Worm (Caenorhabditis elegans) whole organism, mixed stage, embryonic: Measurements from ENCODE around the gene ckb-1.
A peak's percentile ranks its signal among the peaks of the same experiment; 100 is the strongest.

Experiments
- M03D4.4 ChIP-seq: sonication (generic microtip); optimal IDR thresholded peaks from 2 replicates; lab custom pipeline; 2017; ENCODE audit warnings: mild to moderate bottlenecking, missing genetic modification characterization, missing compliant biosample characterization
- bed-3 ChIP-seq: fragments of 200-800 bp; sonication (Bioruptor generic); optimal IDR thresholded peaks from 3 replicates; lab custom pipeline; 2018; ENCODE audit warnings: mild to moderate bottlenecking, missing genetic modification characterization, moderate library complexity, missing compliant biosample characterization
- blmp-1 ChIP-seq: fragments of 150-350 bp; optimal IDR thresholded peaks from 2 replicates; lab custom pipeline; 2014; ENCODE audit warnings: missing biosample characterization, missing genetic modification characterization
- ceh-39 ChIP-seq: fragments of 150-350 bp; optimal IDR thresholded peaks from 2 replicates; lab custom pipeline; 2014; ENCODE audit warnings: missing biosample characterization, missing genetic modification characterization
- ceh-83 ChIP-seq: fragments of 200-800 bp; sonication (Bioruptor generic); optimal IDR thresholded peaks from 2 replicates; lab custom pipeline; 2018; ENCODE audit warnings: mild to moderate bottlenecking, missing genetic modification characterization, missing compliant biosample characterization
- ces-1 ChIP-seq: fragments of 150-350 bp; optimal IDR thresholded peaks from 2 replicates; lab custom pipeline; 2014; ENCODE audit warnings: missing biosample characterization, missing genetic modification reagents, missing genetic modification characterization
- cnd-1 ChIP-seq: fragments of 200-800 bp; sonication (Bioruptor generic); optimal IDR thresholded peaks from 2 replicates; lab custom pipeline; 2018; ENCODE audit warnings: mild to moderate bottlenecking, missing genetic modification characterization, missing compliant biosample characterization
- drap-1 ChIP-seq: fragments of 200-800 bp; sonication (Bioruptor generic); optimal IDR thresholded peaks from 3 replicates; lab custom pipeline; 2018; ENCODE audit warnings: mild to moderate bottlenecking, missing genetic modification characterization, missing compliant biosample characterization
- elt-3 ChIP-seq: fragments of 150-350 bp; optimal IDR thresholded peaks from 2 replicates; lab custom pipeline; 2014; ENCODE audit warnings: missing biosample characterization, missing genetic modification characterization
- ham-2 ChIP-seq: fragments of 200-800 bp; sonication (Bioruptor generic); optimal IDR thresholded peaks from 2 replicates; lab custom pipeline; 2018; ENCODE audit warnings: mild to moderate bottlenecking, missing genetic modification characterization, missing compliant biosample characterization
- hlh-1 ChIP-seq: fragments of 150-350 bp; optimal IDR thresholded peaks from 2 replicates; lab custom pipeline; 2014; ENCODE audit warnings: missing biosample characterization, missing genetic modification reagents, missing genetic modification characterization
- lsy-2 ChIP-seq: fragments of 150-350 bp; optimal IDR thresholded peaks from 2 replicates; lab custom pipeline; 2014; ENCODE audit warnings: missing biosample characterization, missing genetic modification characterization
- mab-5 ChIP-seq: fragments of 150-350 bp; optimal IDR thresholded peaks from 2 replicates; lab custom pipeline; 2014; ENCODE audit warnings: missing biosample characterization, missing genetic modification characterization
- mep-1 ChIP-seq: fragments of 150-350 bp; optimal IDR thresholded peaks from 2 replicates; lab custom pipeline; 2017; ENCODE audit warnings: missing biosample characterization, missing genetic modification reagents, missing genetic modification characterization, inconsistent platforms
- mls-2 ChIP-seq: sonication (generic microtip); optimal IDR thresholded peaks from 2 replicates; lab custom pipeline; 2016; ENCODE audit warnings: mild to moderate bottlenecking, missing genetic modification characterization, moderate library complexity, missing compliant biosample characterization
- nhr-12 ChIP-seq: fragments of 150-350 bp; optimal IDR thresholded peaks from 2 replicates; lab custom pipeline; 2014; ENCODE audit warnings: missing biosample characterization, missing genetic modification characterization
- nhr-237 ChIP-seq: fragments of 150-350 bp; optimal IDR thresholded peaks from 2 replicates; lab custom pipeline; 2014; ENCODE audit warnings: missing biosample characterization, missing genetic modification characterization
- nhr-28 ChIP-seq: fragments of 150-350 bp; optimal IDR thresholded peaks from 2 replicates; lab custom pipeline; 2014; ENCODE audit warnings: missing biosample characterization, missing genetic modification characterization
- nhr-76 ChIP-seq: sonication (generic microtip); optimal IDR thresholded peaks from 2 replicates; lab custom pipeline; 2017; ENCODE audit warnings: missing biosample characterization, missing genetic modification characterization
- pha-4 ChIP-seq: fragments of 150-350 bp; optimal IDR thresholded peaks from 2 replicates; lab custom pipeline; 2018; ENCODE audit warnings: missing biosample characterization, missing genetic modification reagents, missing genetic modification characterization
- sem-2 ChIP-seq: fragments of 200-800 bp; sonication (Bioruptor generic); optimal IDR thresholded peaks from 2 replicates; lab custom pipeline; 2018; ENCODE audit warnings: mild to moderate bottlenecking, missing genetic modification characterization, missing compliant biosample characterization
- sptf-1 ChIP-seq: sonication (generic microtip); optimal IDR thresholded peaks from 2 replicates; lab custom pipeline; 2017; ENCODE audit warnings: mild to moderate bottlenecking, missing genetic modification characterization, moderate library complexity, missing compliant biosample characterization
- unc-120 ChIP-seq: sonication (generic microtip); optimal IDR thresholded peaks from 2 replicates; lab custom pipeline; 2017; ENCODE audit warnings: missing genetic modification characterization, missing compliant biosample characterization; ENCODE audit not compliant: poor library complexity, severe bottlenecking
- unc-39 ChIP-seq: fragments of 150-350 bp; optimal IDR thresholded peaks from 2 replicates; lab custom pipeline; 2014; ENCODE audit warnings: missing biosample characterization, missing genetic modification characterization
- unc-62 ChIP-seq: fragments of 150-350 bp; optimal IDR thresholded peaks from 2 replicates; lab custom pipeline; 2014; ENCODE audit warnings: missing biosample characterization, missing genetic modification reagents, missing genetic modification characterization
- zip-8 ChIP-seq: fragments of 150-350 bp; optimal IDR thresholded peaks from 2 replicates; lab custom pipeline; 2014; ENCODE audit warnings: missing biosample characterization, missing genetic modification characterization
- ztf-11 ChIP-seq: fragments of 150-350 bp; optimal IDR thresholded peaks from 2 replicates; lab custom pipeline; 2014; ENCODE audit warnings: missing biosample characterization, missing genetic modification characterization

ckb-1 gene

ce11 chrIII:4412108-4413009, 47.3 kb downstream of the ckb-1 start:
- peak; percentile 8 for TF ChIP-seq ces-1
- no peak for TF ChIP-seq mep-1 (tag; lab: Kevin White, UChicago)

ce11 chrIII:4413099-4413498, 48.0 kb downstream of the ckb-1 start, which contains the start of gene mpc-1:
Gene mpc-1, plus strand, starts transcription at chrIII:4413457.
- TF ChIP-seq unc-39 (no peak), unc-120 (no peak), hlh-1 (tag; lab: Kevin White, UChicago) (no peak)

- peak; percentile 20 for TF ChIP-seq mls-2
- TF ChIP-seq sem-2 (GFP tag; lab: Kevin White, UChicago) = peak; percentile 54
- TF ChIP-seq ces-1 = peak; percentile 12
- TF ChIP-seq cnd-1 (tag; lab: Kevin White, UChicago) = peak; percentile 62
- TF ChIP-seq lsy-2 (tag; lab: Kevin White, UChicago) = peak; percentile 18
- peak; percentile 7 for TF ChIP-seq unc-120
- peak; percentile 7 for TF ChIP-seq ham-2 (GFP tag; lab: Kevin White, UChicago)
- peak; percentile 61 for TF ChIP-seq sptf-1
- peak; percentile 64 for TF ChIP-seq drap-1 (GFP tag; lab: Kevin White, UChicago)
- TF ChIP-seq bed-3 (GFP tag; lab: Kevin White, UChicago) = peak; percentile 30
- peak; percentile 46 for TF ChIP-seq M03D4.4 (tag; lab: Kevin White, UChicago)
- TF ChIP-seq, all 35 proteins: peak for 11; not testable (repeated sequence) for 24
Observed at ce11 chrIII:4414041-4414440, 49.0 kb downstream of the ckb-1 start.

ce11 chrIII:4415135-4415534, 50.1 kb downstream of the ckb-1 start, which contains the start of gene R07E5.11:
Gene R07E5.11, minus strand, starts transcription at chrIII:4415235.
- TF ChIP-seq ceh-83 (no peak), sptf-1 (no peak), unc-39 (no peak), mab-5 (tag; lab: Kevin White, UChicago) (no peak), ceh-39 (no peak), nhr-28 (no peak), M03D4.4 (tag; lab: Kevin White, UChicago) (no peak), drap-1 (GFP tag; lab: Kevin White, UChicago) (no peak), unc-120 (no peak), nhr-76 (tag; lab: Kevin White, UChicago) (no peak), zip-8 (tag; lab: Kevin White, UChicago) (no peak), elt-3 (tag; lab: Kevin White, UChicago) (no peak), ztf-11 (tag; lab: Kevin White, UChicago) (no peak), bed-3 (GFP tag; lab: Kevin White, UChicago) (no peak), nhr-237 (tag; lab: Kevin White, UChicago) (no peak), nhr-12 (no peak), blmp-1 (tag; lab: Kevin White, UChicago) (no peak), pha-4 (tag; lab: Kevin White, UChicago) (no peak), unc-62 (no peak)
- TF ChIP-seq, all 35 proteins: peak for 0
